Fruit fly (Drosophila melanogaster) whole organism, prepupa: ENCODE measurements around the gene CG7080.

ENCODE experiments used
- Blimp-1 ChIP-seq: fragments of 200-800 bp; sonication (Bioruptor generic); optimal IDR thresholded peaks from 3 replicates; lab custom pipeline; 2017; ENCODE audit warnings: missing biosample characterization, missing genetic modification characterization, mild to moderate bottlenecking, moderate library complexity, missing genetic modification reagents
- CG10669 ChIP-seq: fragments of 200-800 bp; sonication (Bioruptor generic); optimal IDR thresholded peaks from 3 replicates; lab custom pipeline; 2018; ENCODE audit warnings: missing biosample characterization, mild to moderate bottlenecking, missing genetic modification characterization, moderate library complexity
- CG11294 ChIP-seq: fragments of 200-800 bp; sonication (Bioruptor generic); IDR thresholded peaks from 2 replicates; pipeline ENCODE4 v1.3.6; 2022; ENCODE audit warnings: missing biosample characterization, missing genetic modification characterization
- CG11762 ChIP-seq: fragments of 200-800 bp; sonication (Bioruptor generic); optimal IDR thresholded peaks from 3 replicates; lab custom pipeline; 2016; ENCODE audit warnings: missing biosample characterization, missing genetic modification characterization; ENCODE audit not compliant: insufficient read depth
- CG11902 ChIP-seq: fragments of 200-800 bp; sonication (Bioruptor generic); optimal IDR thresholded peaks from 3 replicates; lab custom pipeline; 2016; ENCODE audit warnings: missing biosample characterization, missing genetic modification characterization
- CG3919 ChIP-seq: fragments of 200-800 bp; sonication (Bioruptor generic); optimal IDR thresholded peaks from 3 replicates; lab custom pipeline; 2016; ENCODE audit warnings: missing biosample characterization, missing genetic modification characterization
- CG4318 ChIP-seq: fragments of 200-800 bp; sonication (Bioruptor generic); optimal IDR thresholded peaks from 3 replicates; lab custom pipeline; 2017; ENCODE audit warnings: missing biosample characterization, mild to moderate bottlenecking, missing genetic modification characterization
- CG6792 ChIP-seq: fragments of 200-800 bp; sonication (Bioruptor generic); optimal IDR thresholded peaks from 3 replicates; lab custom pipeline; 2016; ENCODE audit warnings: missing biosample characterization, missing genetic modification characterization
- CG6808 ChIP-seq: fragments of 200-800 bp; sonication (Bioruptor generic); optimal IDR thresholded peaks from 3 replicates; lab custom pipeline; 2017; ENCODE audit warnings: missing biosample characterization, missing genetic modification characterization, mild to moderate bottlenecking, moderate library complexity, missing genetic modification reagents
- CG6854 ChIP-seq: fragments of 200-800 bp; sonication (Bioruptor generic); optimal IDR thresholded peaks from 2 replicates; lab custom pipeline; 2017; ENCODE audit warnings: missing biosample characterization, mild to moderate bottlenecking, missing genetic modification characterization
- CG8319 ChIP-seq: fragments of 200-800 bp; sonication (Bioruptor generic); optimal IDR thresholded peaks from 3 replicates; lab custom pipeline; 2016; ENCODE audit warnings: missing biosample characterization, missing genetic modification characterization
- Eip75B ChIP-seq: fragments of 200-800 bp; sonication (Bioruptor generic); optimal IDR thresholded peaks from 3 replicates; lab custom pipeline; 2016; ENCODE audit warnings: missing biosample characterization, missing genetic modification characterization
- Eip78C ChIP-seq: fragments of 200-800 bp; sonication (Bioruptor generic); peaks from one replicate; lab custom pipeline; 2016; ENCODE audit warnings: missing biosample characterization, missing genetic modification characterization
- Eip93F ChIP-seq: fragments of 200-800 bp; sonication (Bioruptor generic); optimal IDR thresholded peaks from 2 replicates; lab custom pipeline; 2016; ENCODE audit warnings: missing biosample characterization, mild to moderate bottlenecking, missing genetic modification characterization
- Ets96B ChIP-seq: fragments of 200-800 bp; optimal IDR thresholded peaks from 2 replicates; lab custom pipeline; 2019; ENCODE audit warnings: missing biosample characterization, mild to moderate bottlenecking, missing genetic modification characterization, moderate library complexity
- Gug ChIP-seq: fragments of 200-800 bp; sonication (Bioruptor generic); IDR thresholded peaks from 2 replicates; pipeline ENCODE4 v1.3.6; 2022; ENCODE audit warnings: missing biosample characterization, missing genetic modification characterization
- Hr39 ChIP-seq: fragments of 200-800 bp; sonication (Bioruptor generic); optimal IDR thresholded peaks from 2 replicates; lab custom pipeline; 2016; ENCODE audit warnings: missing biosample characterization, missing genetic modification characterization
- Hr4 ChIP-seq: fragments of 200-800 bp; sonication (Bioruptor generic); optimal IDR thresholded peaks from 3 replicates; lab custom pipeline; 2016; ENCODE audit warnings: missing biosample characterization, missing genetic modification characterization
- OdsH ChIP-seq: fragments of 200-800 bp; sonication (Bioruptor generic); optimal IDR thresholded peaks from 3 replicates; lab custom pipeline; 2016; ENCODE audit warnings: missing biosample characterization, missing genetic modification characterization
- Smox ChIP-seq: fragments of 200-800 bp; sonication (Bioruptor generic); optimal IDR thresholded peaks from 3 replicates; lab custom pipeline; 2016; ENCODE audit warnings: missing biosample characterization, missing genetic modification characterization
- acj6 ChIP-seq: fragments of 200-800 bp; sonication (Bioruptor generic); optimal IDR thresholded peaks from 3 replicates; lab custom pipeline; 2016; ENCODE audit warnings: missing biosample characterization, missing genetic modification characterization
- eg ChIP-seq: fragments of 200-800 bp; sonication (Bioruptor generic); IDR thresholded peaks from 3 replicates; pipeline ENCODE4 v1.3.6; 2022; ENCODE audit warnings: missing biosample characterization, missing genetic modification characterization
- esn ChIP-seq: fragments of 200-800 bp; sonication (Bioruptor generic); optimal IDR thresholded peaks from 2 replicates; lab custom pipeline; 2016; ENCODE audit warnings: missing biosample characterization, mild to moderate bottlenecking, missing genetic modification characterization, moderate library complexity
- fd59A ChIP-seq: fragments of 200-800 bp; sonication (Bioruptor generic); optimal IDR thresholded peaks from 2 replicates; lab custom pipeline; 2017; ENCODE audit warnings: missing biosample characterization, mild to moderate bottlenecking, missing genetic modification characterization, missing genetic modification reagents
- fd85E ChIP-seq: fragments of 200-800 bp; sonication (Bioruptor generic); optimal IDR thresholded peaks from 3 replicates; lab custom pipeline; 2016; ENCODE audit warnings: missing biosample characterization, missing genetic modification characterization
- fkh ChIP-seq: fragments of 200-800 bp; sonication (Bioruptor generic); optimal IDR thresholded peaks from 3 replicates; lab custom pipeline; 2017; ENCODE audit warnings: missing biosample characterization, mild to moderate bottlenecking, missing genetic modification characterization, moderate library complexity
- lz ChIP-seq: fragments of 200-800 bp; sonication (Bioruptor generic); optimal IDR thresholded peaks from 3 replicates; lab custom pipeline; 2016; ENCODE audit warnings: missing biosample characterization, missing genetic modification characterization
- net ChIP-seq: fragments of 200-800 bp; sonication (Bioruptor generic); optimal IDR thresholded peaks from 3 replicates; lab custom pipeline; 2016; ENCODE audit warnings: missing biosample characterization, missing genetic modification characterization
- pdm3 ChIP-seq: fragments of 200-800 bp; sonication (Bioruptor generic); optimal IDR thresholded peaks from 3 replicates; lab custom pipeline; 2016; ENCODE audit warnings: missing biosample characterization, missing genetic modification characterization
- ss ChIP-seq, 2 experiments: fragments of 200-800 bp; sonication (Bioruptor generic); optimal IDR thresholded peaks; 2 replicates in 1 of 2; 3 replicates in 1 of 2; lab custom pipeline; 2017 to 2018; ENCODE audit warnings: mild to moderate bottlenecking in 2 of 2, missing biosample characterization in 2 of 2, missing genetic modification characterization in 2 of 2, moderate library complexity in 1 of 2
- svp ChIP-seq: fragments of 200-800 bp; sonication (Bioruptor generic); peaks from one replicate; lab custom pipeline; 2016; ENCODE audit warnings: missing biosample characterization, missing genetic modification characterization
- topi ChIP-seq: fragments of 200-800 bp; sonication (Bioruptor generic); optimal IDR thresholded peaks from 3 replicates; lab custom pipeline; 2016; ENCODE audit warnings: missing biosample characterization, missing genetic modification characterization
- vri ChIP-seq: fragments of 200-800 bp; sonication (Bioruptor generic); optimal IDR thresholded peaks from 3 replicates; lab custom pipeline; 2016; ENCODE audit warnings: missing biosample characterization, mild to moderate bottlenecking, missing genetic modification characterization

Gene CG7080

DNA sequence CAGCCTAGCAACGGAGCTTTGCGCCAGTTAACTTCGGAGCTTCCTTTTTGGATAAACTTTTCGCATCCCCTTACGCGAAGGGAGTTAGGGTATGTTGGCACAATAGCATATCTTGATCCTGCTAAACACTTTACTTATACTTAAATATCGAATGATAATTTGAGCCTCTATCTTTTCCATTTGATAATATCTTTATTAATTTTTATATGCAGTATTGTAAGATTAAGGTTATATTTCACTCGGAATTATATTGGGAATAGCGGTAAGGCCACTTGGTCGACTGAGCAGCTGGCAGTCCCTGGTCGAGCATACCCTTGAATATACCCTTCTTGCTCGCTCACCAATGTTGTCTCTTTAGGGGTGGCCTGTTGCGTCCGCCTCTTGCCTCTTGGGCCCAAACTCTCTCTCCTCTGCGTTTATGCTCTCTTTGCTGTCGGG lies 39.7 kb downstream of the CG7080 start (continued):
- TF ChIP-seq Gug (GFP tag; lab: Robert Waterston, UW) (peak; percentile 61), CG10669 (GFP tag; lab: Kevin White, UChicago) (peak; percentile 39), pdm3 (GFP tag; lab: Kevin White, UChicago) (no peak), CG3919 (GFP tag; lab: Kevin White, UChicago) (peak; percentile 60), Eip93F (peak; percentile 36), ss (GFP tag; optimal IDR thresholded peaks at IDR 0.05; lab: Kevin White, UChicago) (no peak), Smox (GFP tag; lab: Kevin White, UChicago) (no peak), net (GFP tag; lab: Kevin White, UChicago) (peak; percentile 64), OdsH (peak; percentile 68), Hr4 (GFP tag; lab: Kevin White, UChicago) (peak; percentile 54), CG11762 (GFP tag; lab: Kevin White, UChicago) (peak; percentile 13), acj6 (GFP tag; lab: Kevin White, UChicago) (peak; percentile 72)

DNA sequence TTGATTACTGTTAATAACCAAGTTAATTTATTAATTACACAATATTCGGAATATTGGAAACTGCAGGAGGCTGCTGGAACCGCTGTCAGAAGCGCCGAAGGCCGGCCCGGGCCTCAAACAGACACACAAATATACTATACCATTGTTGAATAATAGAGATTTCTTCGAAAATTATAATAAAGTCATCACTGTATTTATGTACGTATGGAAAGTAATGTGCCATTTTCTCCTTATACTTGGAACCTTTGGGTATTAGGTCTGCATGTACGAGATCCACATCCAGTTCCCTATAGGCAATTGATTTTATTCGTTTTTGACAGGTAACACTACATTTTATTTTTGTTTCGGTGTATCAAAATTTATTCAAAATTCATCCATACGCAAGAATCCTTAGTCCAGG lies 43.4 kb downstream of the CG7080 start, which contains the start of gene CG7069:
CG7069 (plus strand) TSS at position 301 of the 400 bp plus-strand sequence.
- TF ChIP-seq CG11902 (no peak), CG11294 (no peak), CG6792 (GFP tag; lab: Kevin White, UChicago) (no peak), Eip75B (GFP tag; lab: Kevin White, UChicago) (no peak), fd59A (GFP tag; lab: Kevin White, UChicago) (no peak), svp (GFP tag; lab: Kevin White, UChicago) (no peak), Blimp-1 (GFP tag; lab: Kevin White, UChicago) (no peak), topi (GFP tag; lab: Kevin White, UChicago) (no peak), ss (GFP tag; optimal IDR thresholded peaks at IDR 0.05; lab: Kevin White, UChicago) (no peak), Ets96B (tag; lab: Kevin White, UChicago) (no peak), vri (GFP tag; lab: Kevin White, UChicago) (no peak), Hr39 (GFP tag; lab: Kevin White, UChicago) (no peak), CG6854 (no peak), CG8319 (no peak), CG6808 (GFP tag; lab: Kevin White, UChicago) (no peak), lz (GFP tag; lab: Kevin White, UChicago) (no peak)

DNA sequence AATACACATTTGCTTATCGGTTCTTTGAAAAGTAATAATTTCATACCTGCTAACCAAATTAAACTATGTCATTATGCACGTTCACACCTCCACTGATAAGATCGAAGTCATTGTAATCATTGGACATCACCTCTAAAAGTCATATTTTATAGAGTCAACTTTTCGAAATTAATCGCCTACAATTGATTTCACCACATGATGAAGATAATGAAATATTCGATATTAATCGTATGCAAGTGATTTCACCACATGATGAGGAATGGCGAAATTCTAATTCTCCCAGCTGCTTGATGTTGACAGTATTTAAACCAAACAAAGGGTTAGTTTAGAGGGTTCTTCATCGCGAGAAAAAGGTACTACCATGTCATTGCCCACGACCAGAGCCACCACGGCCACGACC lies 46.6 kb downstream of the CG7080 start, which contains the start of gene CG18596:
CG18596 (plus strand) TSS at position 250 of the 400 bp plus-strand sequence.
- TF ChIP-seq fd85E, result no peak
- TF ChIP-seq eg (GFP tag; lab: Robert Waterston, UW), result no peak
- TF ChIP-seq vri (GFP tag; lab: Kevin White, UChicago), result no peak
- TF ChIP-seq CG4318 (GFP tag; lab: Kevin White, UChicago), result no peak
- no peak for TF ChIP-seq Eip78C (GFP tag; lab: Kevin White, UChicago)

DNA sequence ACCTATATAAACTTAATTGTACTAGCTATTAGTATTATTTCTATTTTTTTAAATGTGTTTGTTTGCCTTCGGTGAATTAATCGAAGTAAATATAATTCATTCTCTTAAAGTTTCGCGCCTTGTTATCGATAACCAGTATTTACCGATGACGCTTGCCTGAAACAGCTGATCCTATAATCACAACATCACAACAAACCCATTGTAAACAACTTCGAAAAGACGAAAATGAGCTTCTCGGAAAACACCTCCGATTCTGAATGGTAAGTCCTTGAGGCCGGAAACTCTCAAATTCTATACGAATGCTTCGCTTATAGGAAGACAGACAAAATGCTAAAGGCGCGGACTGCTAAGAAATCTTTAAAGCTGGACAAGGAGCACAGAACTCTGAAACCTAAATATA lies 50.8 kb downstream of the CG7080 start, which contains the start of gene CG34149:
CG34149 (plus strand) TSS at position 187 of the 400 bp plus-strand sequence.
- TF ChIP-seq fkh (GFP tag; lab: Kevin White, UChicago), result peak; percentile 82
- no peak for TF ChIP-seq esn
